Worm (Caenorhabditis elegans) whole organism, L4 larva: Measurements from ENCODE around the gene dnj-22.
A peak's percentile ranks its signal among the peaks of the same experiment; 100 is the strongest.

Experiments
- ceh-82 ChIP-seq: sonication (generic microtip); optimal IDR thresholded peaks from 2 replicates; lab custom pipeline; 2017; ENCODE audit warnings: missing biosample characterization, missing genetic modification characterization
- lin-38 ChIP-seq: fragments of 200-800 bp; sonication (Bioruptor generic); IDR thresholded peaks from 2 replicates; pipeline ENCODE4 v1.3.6; 2022; ENCODE audit warnings: missing genetic modification reagents, missing genetic modification characterization, missing compliant biosample characterization
- lin-39 ChIP-seq: fragments of 150-350 bp; optimal IDR thresholded peaks from 2 replicates; lab custom pipeline; 2014; ENCODE audit warnings: missing biosample characterization, missing genetic modification reagents, missing genetic modification characterization
- lsy-2 ChIP-seq, 2 experiments: fragments of 150-350 bp in 1 of 2; sonication (generic microtip) in 1 of 2; optimal IDR thresholded peaks; 2 replicates each; lab custom pipeline; 2014 to 2017; ENCODE audit warnings: missing biosample characterization in 2 of 2, missing genetic modification characterization in 2 of 2
- mdt-29 ChIP-seq: fragments of 200-800 bp; sonication (Bioruptor generic); IDR thresholded peaks from 2 replicates; pipeline ENCODE4 v1.3.6; 2022; ENCODE audit warnings: missing genetic modification reagents, missing genetic modification characterization, missing compliant biosample characterization
- nhr-237 ChIP-seq: sonication (generic microtip); optimal IDR thresholded peaks from 2 replicates; lab custom pipeline; 2017; ENCODE audit warnings: missing biosample characterization, missing genetic modification characterization
- nhr-77 ChIP-seq: fragments of 150-350 bp; optimal IDR thresholded peaks from 2 replicates; lab custom pipeline; 2014; ENCODE audit warnings: missing biosample characterization, missing genetic modification characterization
- pqm-1 ChIP-seq: sonication (generic microtip); optimal IDR thresholded peaks from 2 replicates; lab custom pipeline; 2017; ENCODE audit warnings: missing biosample characterization, missing genetic modification characterization
- skn-1 ChIP-seq: fragments of 150-350 bp; optimal IDR thresholded peaks from 2 replicates; lab custom pipeline; 2014; ENCODE audit warnings: missing biosample characterization, missing genetic modification characterization
- unc-62 ChIP-seq, 3 experiments: fragments of 150-350 bp in 1 of 3; sonication (generic microtip); optimal IDR thresholded peaks in 2 of 3; peaks in 1 of 3; 1 replicate in 1 of 3; 2 replicates in 2 of 3; lab custom pipeline; 2014 to 2017; ENCODE audit warnings: missing biosample characterization in 3 of 3, missing genetic modification characterization in 3 of 3, missing genetic modification reagents in 3 of 3, missing genotype in 1 of 3
- ztf-11 ChIP-seq: fragments of 150-350 bp; optimal IDR thresholded peaks from 2 replicates; lab custom pipeline; 2014; ENCODE audit warnings: missing biosample characterization, missing genetic modification characterization

- TF ChIP-seq mdt-29 (GFP tag; lab: Robert Waterston, UW) (no peak), lin-39 (tag; lab: Kevin White, UChicago) (no peak), skn-1 (tag; lab: Kevin White, UChicago) (no peak), pqm-1 (tag; lab: Kevin White, UChicago) (no peak), lsy-2 (tag; optimal IDR thresholded peaks at IDR 0.05; lab: Kevin White, UChicago) (no peak), ztf-11 (no peak), unc-62 (GFP tag; optimal IDR thresholded peaks at IDR 0.05 in 1 of 2; lab: Kevin White, UChicago) (peak in 1 of 2 experiments; percentile 77), unc-62 (tag; optimal IDR thresholded peaks at IDR 0.05; lab: Kevin White, UChicago) (no peak), ceh-82 (tag; lab: Kevin White, UChicago) (no peak), lin-38 (GFP tag; lab: Robert Waterston, UW) (no peak), nhr-77 (no peak), nhr-237 (no peak)
Observed at ce11 chrV:8494260-8494939, 32.5 kb upstream of the dnj-22 start, which contains the start of gene pxn-1.
